Worm (Caenorhabditis elegans): ENCODE measurements around the gene fbxc-26.

ce11 chrII:1683742-1684141 lies 10.7 kb downstream of the fbxc-26 start, which contains the start of gene fbxb-25:
- TF ChIP-seq zfp-2 (tag; optimal IDR thresholded peaks at IDR 0.05) = no peak
- peak; percentile 39 for TF ChIP-seq aha-1 (tag)
- TF ChIP-seq fkh-10 (GFP tag; optimal IDR thresholded peaks at IDR 0.05) = no peak
- no peak for TF ChIP-seq Y5F2A.4 (GFP tag; optimal IDR thresholded peaks at IDR 0.05)
- no peak for TF ChIP-seq unc-39 (tag; optimal IDR thresholded peaks at IDR 0.05)
- no peak for TF ChIP-seq nhr-28 (tag; optimal IDR thresholded peaks at IDR 0.05)
- no peak for TF ChIP-seq aly-2 (tag; optimal IDR thresholded peaks at IDR 0.05)
- no peak for TF ChIP-seq egl-43 (GFP tag; IDR thresholded peaks at IDR 0.05)
- no peak for TF ChIP-seq skn-1 (tag; optimal IDR thresholded peaks at IDR 0.05)
- TF ChIP-seq snpc-4 (tag; optimal IDR thresholded peaks at IDR 0.05) = no peak
